Fruit fly (Drosophila melanogaster) whole organism, embryonic: ENCODE data around the gene Cyp313a1.
A peak's percentile ranks its signal among the peaks of the same experiment; 100 is the strongest.

ENCODE experiments used
- Aef1 ChIP-seq: fragments of 200-800 bp; sonication (Bioruptor generic); IDR thresholded peaks from 3 replicates; pipeline ENCODE4 v1.3.6; 2022; ENCODE audit warnings: missing biosample characterization, missing genetic modification characterization
- BEAF-32 ChIP-seq: fragments of 200-800 bp; sonication (Bioruptor generic); optimal IDR thresholded peaks from 3 replicates; lab custom pipeline; 2017; ENCODE audit warnings: missing biosample characterization, missing genetic modification characterization, mild to moderate bottlenecking, moderate library complexity, missing genetic modification reagents
- Blimp-1 ChIP-seq: fragments of 200-800 bp; sonication (Bioruptor generic); optimal IDR thresholded peaks from 3 replicates; lab custom pipeline; 2018; ENCODE audit warnings: missing biosample characterization, missing genetic modification characterization, mild to moderate bottlenecking, moderate library complexity, missing genetic modification reagents
- CG10209 ChIP-seq: fragments of 200-800 bp; sonication (Bioruptor generic); optimal IDR thresholded peaks from 3 replicates; lab custom pipeline; 2017; ENCODE audit warnings: missing biosample characterization, mild to moderate bottlenecking, missing genetic modification characterization, missing genetic modification reagents
- CG10654 ChIP-seq: fragments of 200-800 bp; sonication (Bioruptor generic); optimal IDR thresholded peaks from 2 replicates; lab custom pipeline; 2016; ENCODE audit warnings: missing biosample characterization, missing genetic modification characterization
- CG11247 ChIP-seq: fragments of 200-800 bp; sonication (Bioruptor generic); IDR thresholded peaks from 2 replicates; pipeline ENCODE4 v1.3.6; 2022; ENCODE audit warnings: missing biosample characterization, missing genetic modification characterization
- CG11723 ChIP-seq: fragments of 200-800 bp; sonication (Bioruptor generic); optimal IDR thresholded peaks from 2 replicates; lab custom pipeline; 2017; ENCODE audit warnings: missing biosample characterization, mild to moderate bottlenecking, missing genetic modification characterization
- CG12071 ChIP-seq: fragments of 200-800 bp; sonication (Bioruptor generic); optimal IDR thresholded peaks from 3 replicates; lab custom pipeline; 2018; ENCODE audit warnings: missing biosample characterization, mild to moderate bottlenecking, missing genetic modification characterization
- CG12155 ChIP-seq: fragments of 200-800 bp; sonication (Bioruptor generic); optimal IDR thresholded peaks from 3 replicates; lab custom pipeline; 2016; ENCODE audit warnings: missing biosample characterization, missing genetic modification characterization
- CG18011 ChIP-seq: fragments of 200-800 bp; sonication (Bioruptor generic); optimal IDR thresholded peaks from 2 replicates; lab custom pipeline; 2017; ENCODE audit warnings: missing biosample characterization, missing genetic modification characterization, mild to moderate bottlenecking, moderate library complexity, missing genotype
- CG18476 ChIP-seq: fragments of 200-800 bp; sonication (Bioruptor generic); optimal IDR thresholded peaks from 2 replicates; lab custom pipeline; 2016; ENCODE audit warnings: missing biosample characterization, mild to moderate bottlenecking, missing genetic modification characterization
- CG2199 ChIP-seq: fragments of 200-800 bp; sonication (Bioruptor generic); IDR thresholded peaks from 3 replicates; pipeline ENCODE4 v1.3.6; 2022; ENCODE audit warnings: missing biosample characterization, missing genetic modification characterization
- CG2712 ChIP-seq: fragments of 200-800 bp; optimal IDR thresholded peaks from 3 replicates; lab custom pipeline; 2019; ENCODE audit warnings: missing biosample characterization, mild to moderate bottlenecking, missing genetic modification characterization, moderate library complexity
- CG30403 ChIP-seq: fragments of 200-800 bp; sonication (Bioruptor generic); optimal IDR thresholded peaks from 3 replicates; lab custom pipeline; 2016; ENCODE audit warnings: missing biosample characterization, missing genetic modification characterization
- CG3838 ChIP-seq: fragments of 200-800 bp; sonication (Bioruptor generic); optimal IDR thresholded peaks from 3 replicates; lab custom pipeline; 2016; ENCODE audit warnings: missing biosample characterization, missing genetic modification characterization
- CG4617 ChIP-seq: fragments of 200-800 bp; sonication (Bioruptor generic); optimal IDR thresholded peaks from 3 replicates; lab custom pipeline; 2016; ENCODE audit warnings: missing biosample characterization, missing genetic modification characterization, borderline replicate concordance
- CG4854 ChIP-seq: fragments of 200-800 bp; sonication (Bioruptor generic); optimal IDR thresholded peaks from 2 replicates; lab custom pipeline; 2016; ENCODE audit warnings: missing biosample characterization, missing genetic modification characterization, inconsistent platforms
- CG5245 ChIP-seq: fragments of 200-800 bp; sonication (Bioruptor generic); optimal IDR thresholded peaks from 3 replicates; lab custom pipeline; 2016; ENCODE audit warnings: missing biosample characterization, missing genetic modification characterization
- CG6854 ChIP-seq: fragments of 200-800 bp; sonication (Bioruptor generic); optimal IDR thresholded peaks from 3 replicates; lab custom pipeline; 2017; ENCODE audit warnings: missing biosample characterization, mild to moderate bottlenecking, missing genetic modification characterization
- CG7839 ChIP-seq: fragments of 200-800 bp; sonication (Bioruptor generic); optimal IDR thresholded peaks from 3 replicates; lab custom pipeline; 2018; ENCODE audit warnings: missing biosample characterization, mild to moderate bottlenecking, missing genetic modification characterization, moderate library complexity
- Camta ChIP-seq: fragments of 200-800 bp; sonication (Bioruptor generic); optimal IDR thresholded peaks from 2 replicates; lab custom pipeline; 2016; ENCODE audit warnings: missing biosample characterization, missing genetic modification characterization
- CrebB ChIP-seq: fragments of 200-800 bp; sonication (Bioruptor generic); optimal IDR thresholded peaks from 3 replicates; lab custom pipeline; 2018; ENCODE audit warnings: missing biosample characterization, mild to moderate bottlenecking, missing genetic modification characterization
- Dip2 ChIP-seq: fragments of 200-800 bp; sonication (Bioruptor generic); IDR thresholded peaks from 2 replicates; pipeline ENCODE4 v1.3.6; 2022; ENCODE audit warnings: missing biosample characterization, missing genetic modification characterization
- Dll ChIP-seq: fragments of 200-800 bp; sonication (Bioruptor generic); IDR thresholded peaks from 4 replicates; pipeline ENCODE4 v1.3.6; 2022; ENCODE audit warnings: missing biosample characterization, missing genetic modification characterization; ENCODE audit not compliant: partially characterized antibody
- Doc3 ChIP-seq: fragments of 200-800 bp; sonication (Bioruptor generic); IDR thresholded peaks from 3 replicates; pipeline ENCODE4 v1.3.6; 2022; ENCODE audit warnings: missing biosample characterization, missing genetic modification characterization; ENCODE audit not compliant: partially characterized antibody
- Hr39 ChIP-seq: fragments of >200 bp; optimal IDR thresholded peaks from 2 replicates; lab custom pipeline; 2017
- MTF-1 ChIP-seq: fragments of 200-800 bp; sonication (Bioruptor generic); optimal IDR thresholded peaks from 2 replicates; lab custom pipeline; 2018; ENCODE audit warnings: missing biosample characterization, mild to moderate bottlenecking, missing genetic modification characterization, borderline replicate concordance
- Myb ChIP-seq: fragments of 200-800 bp; sonication (Bioruptor generic); optimal IDR thresholded peaks from 2 replicates; lab custom pipeline; 2016; ENCODE audit warnings: missing biosample characterization, missing genetic modification characterization
- NFAT ChIP-seq: fragments of 200-800 bp; sonication (Bioruptor generic); IDR thresholded peaks from 2 replicates; pipeline ENCODE4 v1.3.6; 2022; ENCODE audit warnings: missing biosample characterization, missing genetic modification characterization
- Oaz ChIP-seq: fragments of 200-800 bp; sonication (Bioruptor generic); IDR thresholded peaks from 2 replicates; pipeline ENCODE4 v1.3.6; 2022; ENCODE audit warnings: missing biosample characterization, missing genetic modification characterization
- Ptx1 ChIP-seq: fragments of 200-800 bp; sonication (Bioruptor generic); IDR thresholded peaks from 2 replicates; pipeline ENCODE4 v1.3.6; 2022; ENCODE audit warnings: missing biosample characterization, missing genetic modification characterization
- Rfx ChIP-seq: fragments of 200-800 bp; sonication (Bioruptor generic); IDR thresholded peaks from 2 replicates; pipeline ENCODE4 v1.3.6; 2022; ENCODE audit warnings: missing biosample characterization, missing genetic modification characterization
- Sox100B ChIP-seq: fragments of 200-800 bp; sonication (Bioruptor generic); optimal IDR thresholded peaks from 3 replicates; lab custom pipeline; 2018; ENCODE audit warnings: missing biosample characterization, mild to moderate bottlenecking, missing genetic modification characterization
- Usf ChIP-seq: fragments of 200-800 bp; sonication (Bioruptor generic); optimal IDR thresholded peaks from 2 replicates; lab custom pipeline; 2017; ENCODE audit warnings: missing genotype, missing biosample characterization, missing genetic modification characterization
- cas ChIP-seq: fragments of 200-800 bp; sonication (Bioruptor generic); IDR thresholded peaks from 2 replicates; pipeline ENCODE4 v1.3.6; 2022; ENCODE audit warnings: missing biosample characterization, missing genetic modification characterization
- fru ChIP-seq: fragments of >200 bp; optimal IDR thresholded peaks from 2 replicates; lab custom pipeline; 2017
- gro ChIP-seq: fragments of 200-800 bp; sonication (Bioruptor generic); optimal IDR thresholded peaks from 2 replicates; lab custom pipeline; 2016; ENCODE audit warnings: missing biosample characterization, missing genetic modification characterization
- her ChIP-seq: fragments of 200-800 bp; sonication (Bioruptor generic); optimal IDR thresholded peaks from 2 replicates; lab custom pipeline; 2016; ENCODE audit warnings: missing biosample characterization, missing genetic modification characterization
- lbe ChIP-seq: fragments of 200-800 bp; sonication (Bioruptor generic); optimal IDR thresholded peaks from 2 replicates; lab custom pipeline; 2016; ENCODE audit warnings: missing biosample characterization, mild to moderate bottlenecking, missing genetic modification characterization
- lola ChIP-seq, 3 experiments: fragments of >200 bp in 2 of 3; fragments of 200-800 bp in 1 of 3; sonication (Bioruptor generic) in 1 of 3; optimal IDR thresholded peaks; 2 replicates each; lab custom pipeline; 2017 to 2019; ENCODE audit warnings: missing biosample characterization in 3 of 3, missing genetic modification characterization in 3 of 3, mild to moderate bottlenecking in 1 of 3, moderate library complexity in 1 of 3
- odd ChIP-seq: fragments of 200-800 bp; sonication (Bioruptor generic); optimal IDR thresholded peaks from 2 replicates; lab custom pipeline; 2017; ENCODE audit warnings: missing biosample characterization, mild to moderate bottlenecking, missing genetic modification characterization
- pfk ChIP-seq: fragments of 200-800 bp; sonication (Bioruptor generic); optimal IDR thresholded peaks from 2 replicates; lab custom pipeline; 2018; ENCODE audit warnings: missing biosample characterization, mild to moderate bottlenecking, missing genetic modification characterization, moderate library complexity
- repo ChIP-seq: fragments of 200-800 bp; sonication (Bioruptor generic); optimal IDR thresholded peaks from 2 replicates; lab custom pipeline; 2016; ENCODE audit warnings: missing biosample characterization, missing genetic modification characterization
- sima ChIP-seq: fragments of 200-800 bp; sonication (Bioruptor generic); optimal IDR thresholded peaks from 2 replicates; lab custom pipeline; 2016; ENCODE audit warnings: missing biosample characterization, missing genetic modification characterization
- slp2 ChIP-seq: fragments of 200-800 bp; sonication (Bioruptor generic); optimal IDR thresholded peaks from 2 replicates; lab custom pipeline; 2016; ENCODE audit warnings: missing biosample characterization, missing genetic modification characterization
- sr ChIP-seq: fragments of 200-800 bp; sonication (Bioruptor generic); IDR thresholded peaks from 3 replicates; pipeline ENCODE4 v1.3.6; 2022; ENCODE audit warnings: missing biosample characterization, missing genetic modification characterization
- sug ChIP-seq: fragments of 200-800 bp; optimal IDR thresholded peaks from 2 replicates; lab custom pipeline; 2019; ENCODE audit warnings: missing biosample characterization, mild to moderate bottlenecking, missing genetic modification characterization, moderate library complexity
- wor ChIP-seq: fragments of 200-800 bp; sonication (Bioruptor generic); IDR thresholded peaks from 2 replicates; pipeline ENCODE4 v1.3.6; 2022; ENCODE audit warnings: missing biosample characterization, missing genetic modification characterization
- zfh2 ChIP-seq: fragments of 200-800 bp; sonication (Bioruptor generic); optimal IDR thresholded peaks from 2 replicates; lab custom pipeline; 2016; ENCODE audit warnings: missing biosample characterization, missing genetic modification characterization

The Cyp313a1 gene

DNA sequence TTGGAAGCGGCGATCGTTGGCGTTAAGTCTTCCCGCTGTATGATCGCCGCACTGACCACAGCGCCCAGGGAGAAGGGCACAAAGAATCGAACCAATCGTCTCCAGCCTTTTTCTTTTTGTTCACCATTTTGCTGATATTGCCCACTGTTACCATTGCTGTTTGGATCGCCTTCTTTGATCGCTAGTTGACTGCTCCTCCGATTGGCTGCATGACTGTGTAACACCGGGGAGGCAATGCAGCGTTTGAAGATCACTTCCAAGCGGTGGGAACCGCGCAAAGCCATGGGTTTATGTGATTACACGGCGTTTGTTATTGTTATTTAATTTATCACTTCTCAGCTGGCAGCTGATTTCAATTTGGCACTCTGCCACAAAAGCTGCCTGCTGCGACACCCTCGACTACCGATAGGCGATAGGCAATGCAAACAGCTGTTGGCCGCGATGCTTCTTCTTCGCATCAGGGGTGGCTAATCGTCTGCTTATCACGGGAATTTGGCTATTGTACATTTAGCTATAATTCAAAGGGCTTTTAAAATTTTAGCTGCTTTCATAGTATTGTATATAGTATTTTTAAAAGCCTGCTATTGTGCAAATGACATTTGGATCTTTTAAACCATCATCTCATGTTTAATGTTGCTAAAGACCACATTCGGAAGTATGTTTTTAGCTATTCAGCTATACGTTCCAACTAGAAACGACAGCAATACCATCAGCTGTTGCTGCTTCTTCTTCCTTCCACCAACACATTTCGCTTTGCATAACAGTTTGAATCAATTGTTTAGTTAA lies 9.5 kb upstream of the Cyp313a1 start, which contains the start of the genes HtrA2 and mRpL11 (continued):
- TF ChIP-seq Doc3 (GFP tag; lab: Robert Waterston, UW) (peak; percentile 32; the same call in 1 of the 3 replicates), Myb (GFP tag; lab: Kevin White, UChicago) (peak; percentile 73), CG2712 (tag; lab: Kevin White, UChicago) (no peak), Ptx1 (GFP tag; lab: Robert Waterston, UW) (no peak; the same call in 1 of the 2 replicates), lola (GFP tag; optimal IDR thresholded peaks at IDR 0.05; lab: Kevin White, UChicago) (peak in 1 of 3 experiments; percentile 66), cas (GFP tag; lab: Robert Waterston, UW) (peak; percentile 43; the same call in 1 of the 2 replicates), CG12071 (GFP tag; lab: Kevin White, UChicago) (no peak), CG10209 (GFP tag; lab: Kevin White, UChicago) (peak; percentile 41), CG5245 (no peak), Hr39 (lab: Kevin White, UChicago) (no peak), CG18011 (GFP tag; lab: Kevin White, UChicago) (peak; percentile 99), Rfx (peak; percentile 77), NFAT (GFP tag; lab: Robert Waterston, UW) (peak; percentile 66; the same call in 1 of the 2 replicates), Dip2 (GFP tag; lab: Robert Waterston, UW) (no peak), CG6854 (GFP tag; lab: Kevin White, UChicago) (no peak), CG3838 (GFP tag; lab: Kevin White, UChicago) (no peak), Usf (GFP tag; lab: Kevin White, UChicago) (peak; percentile 50), zfh2 (peak; percentile 78), Sox100B (GFP tag; lab: Kevin White, UChicago) (peak; percentile 42), wor (GFP tag; lab: Robert Waterston, UW) (no peak), odd (GFP tag; lab: Kevin White, UChicago) (no peak), Dll (peak; percentile 56; the same call in 2 of the 4 replicates), pfk (GFP tag; lab: Kevin White, UChicago) (no peak), BEAF-32 (GFP tag; lab: Kevin White, UChicago) (peak; percentile 65), CG30403 (GFP tag; lab: Kevin White, UChicago) (peak; percentile 76), CG11247 (GFP tag; lab: Robert Waterston, UW) (peak; percentile 31; the same call in 1 of the 2 replicates), CG4854 (peak; percentile 42), her (GFP tag; lab: Kevin White, UChicago) (peak; percentile 51), CG2199 (GFP tag; lab: Robert Waterston, UW) (0 out of 3 replicates have a peak, but pooled peaks have one; percentile 32), CG12155 (GFP tag; lab: Kevin White, UChicago) (peak; percentile 57), CG18476 (GFP tag; lab: Kevin White, UChicago) (peak; percentile 19), lbe (no peak), gro (peak; percentile 71), CG10654 (GFP tag; lab: Kevin White, UChicago) (peak; percentile 26), sima (GFP tag; lab: Kevin White, UChicago) (no peak), CG4617 (peak; percentile 72), CrebB (tag; lab: Kevin White, UChicago) (no peak), Camta (peak; percentile 59), repo (peak; percentile 13), Blimp-1 (no peak), Oaz (GFP tag; lab: Robert Waterston, UW) (no peak), CG7839 (tag; lab: Kevin White, UChicago) (peak; percentile 60), sr (GFP tag; lab: Robert Waterston, UW) (no peak), sug (tag; lab: Kevin White, UChicago) (peak; percentile 79), fru (lab: Kevin White, UChicago) (no peak), CG11723 (GFP tag; lab: Kevin White, UChicago) (no peak), Aef1 (GFP tag; lab: Robert Waterston, UW) (peak; percentile 60), slp2 (peak; percentile 62), MTF-1 (GFP tag; lab: Kevin White, UChicago) (no peak)
